Worm (Caenorhabditis elegans): ENCODE data around the gene del-9.

ce11 chrX:3628016-3628415 lies 10.9 kb upstream of the del-9 start, which contains the start of gene vep-2:
- no peak for TF ChIP-seq unc-39 (tag; optimal IDR thresholded peaks at IDR 0.05)
- no peak for TF ChIP-seq unc-62 (GFP tag; optimal IDR thresholded peaks at IDR 0.05)
- TF ChIP-seq mep-1 (tag; optimal IDR thresholded peaks at IDR 0.05) = no peak
- TF ChIP-seq cnd-1 (tag; optimal IDR thresholded peaks at IDR 0.05) = no peak
- no peak for TF ChIP-seq lin-13 (tag; optimal IDR thresholded peaks at IDR 0.05)

Measured in whole organism, mixed stage, embryonic.